Worm (Caenorhabditis elegans) whole organism, L4/young adult: ENCODE data around the gene Y66D12A.11.

Experiments used
- W03F9.2 ChIP-seq: fragments of 150-350 bp; optimal IDR thresholded peaks from 2 replicates; lab custom pipeline; 2014; ENCODE audit warnings: missing biosample characterization, missing genetic modification characterization
- dao-5 ChIP-seq: sonication (generic microtip); optimal IDR thresholded peaks from 2 replicates; lab custom pipeline; 2016; ENCODE audit warnings: missing genotype, missing genetic modification characterization, moderate library complexity, missing compliant biosample characterization
- him-1 ChIP-seq: sonication (generic microtip); optimal IDR thresholded peaks from 2 replicates; lab custom pipeline; 2016; ENCODE audit warnings: missing genotype, missing genetic modification reagents, missing genetic modification characterization, missing compliant biosample characterization

DNA sequence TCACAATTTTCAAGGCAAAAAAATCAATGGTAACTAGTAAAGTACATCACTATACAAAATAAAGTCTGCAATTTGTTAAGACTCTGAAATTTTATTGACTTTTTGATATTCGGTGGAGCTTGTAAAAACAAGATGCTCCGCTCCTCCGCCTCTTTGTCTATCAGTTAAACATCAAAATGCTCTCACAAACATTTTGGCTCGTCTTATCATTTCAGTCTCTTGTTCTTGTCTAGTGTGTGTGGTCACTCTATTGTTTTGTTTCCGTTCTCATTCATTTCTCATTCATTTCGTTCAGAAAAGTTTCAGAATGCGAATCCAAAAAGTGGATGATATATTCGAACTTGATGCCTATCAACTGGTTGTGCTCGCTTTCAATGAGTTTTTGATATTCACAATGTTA lies 15.2 kb upstream of the Y66D12A.11 start, which contains the start of gene Y66D12A.13:
- TF ChIP-seq him-1 (tag; lab: Kevin White, UChicago) (no peak), dao-5 (no peak), W03F9.2 (tag; lab: Kevin White, UChicago) (no peak)
